Worm (Caenorhabditis elegans): ENCODE measurements around the gene C25E10.7.

The C25E10.7 gene

DNA sequence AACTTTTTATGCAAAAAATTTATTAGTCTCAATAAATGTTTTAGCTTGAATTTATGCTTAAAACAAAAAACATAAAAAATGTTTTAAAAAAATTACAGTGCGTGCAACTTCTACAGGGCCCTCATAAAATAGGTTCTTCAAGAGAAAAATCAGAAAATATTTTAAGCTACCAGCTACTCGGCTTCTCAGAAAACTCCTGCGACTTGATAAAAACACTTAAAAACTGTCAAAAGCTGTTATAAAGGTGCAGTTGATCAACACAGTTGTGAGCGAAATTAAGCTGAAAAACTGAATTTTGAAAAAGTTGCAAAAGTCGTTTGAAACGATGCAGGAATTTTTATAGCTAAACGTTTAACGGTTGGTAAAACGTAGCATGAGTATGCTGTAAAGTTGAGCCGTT is 37.8 kb upstream of the C25E10.7 start (continued):
- TF ChIP-seq pqm-1 (tag; optimal IDR thresholded peaks at IDR 0.05) (no peak), F37D6.2 (tag; optimal IDR thresholded peaks at IDR 0.05) (no peak), tag-97 (GFP tag; IDR thresholded peaks at IDR 0.05) (no peak), dmd-8 (GFP tag; IDR thresholded peaks at IDR 0.05) (no peak), dmd-9 (GFP tag; IDR thresholded peaks at IDR 0.05) (0 out of 2 replicates have a peak, but pooled peaks have one; percentile 47), hif-1 (tag; optimal IDR thresholded peaks at IDR 0.05) (no peak), hlh-11 (tag; optimal IDR thresholded peaks at IDR 0.05) (peak; percentile 12), Y48G9A.11 (GFP tag; IDR thresholded peaks at IDR 0.05) (no peak), ctbp-1 (GFP tag; IDR thresholded peaks at IDR 0.05) (peak; percentile 88), egl-43 (GFP tag; IDR thresholded peaks at IDR 0.05) (peak; percentile 56; the same call in 1 of the 2 replicates), hmg-1.1 (GFP tag; IDR thresholded peaks at IDR 0.05) (peak; percentile 67; the same call in 1 of the 2 replicates), lin-29 (GFP tag; IDR thresholded peaks at IDR 0.05) (peak; percentile 36; the same call in 1 of the 2 replicates), Y5F2A.4 (GFP tag; optimal IDR thresholded peaks at IDR 0.05) (no peak), cey-2 (tag; optimal IDR thresholded peaks at IDR 0.05; ENCODE audit: borderline replicate concordance, insufficient read depth) (no peak), nhr-48 (tag; optimal IDR thresholded peaks at IDR 0.05) (no peak), unc-62 (GFP tag; optimal IDR thresholded peaks at IDR 0.05 in 1 of 2) (no peak), unc-62 (tag; optimal IDR thresholded peaks at IDR 0.05) (no peak), ztf-11 (tag; optimal IDR thresholded peaks at IDR 0.05) (no peak), nhr-6 (tag; optimal IDR thresholded peaks at IDR 0.05) (no peak), mdl-1 (tag; optimal IDR thresholded peaks at IDR 0.05) (no peak), sdz-12 (GFP tag; optimal IDR thresholded peaks at IDR 0.05) (peak; percentile 36), ces-1 (GFP tag; optimal IDR thresholded peaks at IDR 0.05) (no peak), arid-1 (GFP tag; conservative IDR thresholded peaks at IDR 0.05) (no peak), ceh-44 (GFP tag; IDR thresholded peaks at IDR 0.05) (no peak), daf-12 (tag; optimal IDR thresholded peaks at IDR 0.05) (no peak), spr-3 (GFP tag; optimal IDR thresholded peaks at IDR 0.05) (no peak), lin-39 (tag; optimal IDR thresholded peaks at IDR 0.05) (no peak), madf-5 (GFP tag; IDR thresholded peaks at IDR 0.05) (0 out of 4 replicates have a peak, but pooled peaks of 1 of the 2 experiments have one; percentile 35), ceh-82 (tag; optimal IDR thresholded peaks at IDR 0.05) (no peak), zag-1 (tag; optimal IDR thresholded peaks at IDR 0.05) (no peak), daf-16 (GFP tag; optimal IDR thresholded peaks at IDR 0.05) (no peak), daf-16 (tag; optimal IDR thresholded peaks at IDR 0.05) (no peak), F49E8.2 (tag; optimal IDR thresholded peaks at IDR 0.05; ENCODE audit: borderline replicate concordance) (no peak), nhr-28 (tag; optimal IDR thresholded peaks at IDR 0.05) (no peak), ceh-20 (GFP tag; IDR thresholded peaks at IDR 0.05) (no peak), lin-1 (GFP tag; IDR thresholded peaks at IDR 0.05) (peak; percentile 36; the same call in 1 of the 2 replicates), zfp-3 (GFP tag; conservative IDR thresholded peaks at IDR 0.05) (peak; percentile 96), php-3 (GFP tag; IDR thresholded peaks at IDR 0.05) (peak; percentile 53), mxl-2 (GFP tag; conservative IDR thresholded peaks at IDR 0.05) (no peak), snpc-1.2 (GFP tag; IDR thresholded peaks at IDR 0.05) (peak; percentile 80), attf-4 (tag; optimal IDR thresholded peaks at IDR 0.05) (no peak), nhr-102 (tag; optimal IDR thresholded peaks at IDR 0.05) (no peak), lim-7 (GFP tag; IDR thresholded peaks at IDR 0.05) (0 out of 2 replicates have a peak, but pooled peaks have one; percentile 6), dve-1 (tag; optimal IDR thresholded peaks at IDR 0.05; ENCODE audit: insufficient read depth) (no peak)

Data from whole organism, L4 larva.